Worm (Caenorhabditis elegans) whole organism, L1 larva: ENCODE results near the gene srxa-18.

Source experiments
- C16A3.4 ChIP-seq: fragments of 150-350 bp; optimal IDR thresholded peaks from 2 replicates; lab custom pipeline; 2014; ENCODE audit warnings: missing biosample characterization, missing genetic modification characterization
- C34B4.2 ChIP-seq: sonication (generic microtip); optimal IDR thresholded peaks from 2 replicates; lab custom pipeline; 2017; ENCODE audit warnings: mild to moderate bottlenecking, missing genetic modification characterization, missing compliant biosample characterization
- aha-1 ChIP-seq: fragments of 150-350 bp; optimal IDR thresholded peaks from 2 replicates; lab custom pipeline; 2014; ENCODE audit warnings: missing biosample characterization, missing genetic modification characterization
- ama-1 ChIP-seq: fragments of 150-350 bp; optimal IDR thresholded peaks from 2 replicates; lab custom pipeline; 2014
- blmp-1 ChIP-seq: fragments of 150-350 bp; optimal IDR thresholded peaks from 2 replicates; lab custom pipeline; 2014; ENCODE audit warnings: missing biosample characterization, missing genetic modification characterization
- ceh-82 ChIP-seq, 3 experiments: fragments of 150-350 bp in 1 of 3; sonication (generic microtip) in 2 of 3; optimal IDR thresholded peaks; 2 replicates each; lab custom pipeline; 2014 to 2017; ENCODE audit warnings: missing biosample characterization in 3 of 3, missing genetic modification characterization in 3 of 3
- dpl-1 ChIP-seq, 3 experiments: fragments of 150-350 bp in 2 of 3; sonication (generic microtip) in 1 of 3; optimal IDR thresholded peaks; 2 replicates each; lab custom pipeline; 2014 to 2017; ENCODE audit warnings: missing biosample characterization in 3 of 3, missing genetic modification characterization in 3 of 3, missing genetic modification reagents in 3 of 3
- dsc-1 ChIP-seq: sonication (generic microtip); optimal IDR thresholded peaks from 2 replicates; lab custom pipeline; 2016; ENCODE audit warnings: mild to moderate bottlenecking, missing genetic modification characterization, missing compliant biosample characterization
- efl-1 ChIP-seq, 4 experiments: fragments of 150-350 bp; optimal IDR thresholded peaks in 3 of 4; peaks in 1 of 4; 1 replicate in 1 of 4; 2 replicates in 3 of 4; lab custom pipeline; 2014; ENCODE audit warnings: missing biosample characterization in 2 of 4, missing genetic modification characterization in 2 of 4, missing genetic modification reagents in 2 of 4
- efl-3 ChIP-seq: fragments of 200-800 bp; sonication (Bioruptor generic); optimal IDR thresholded peaks from 2 replicates; lab custom pipeline; 2018; ENCODE audit warnings: mild to moderate bottlenecking, missing genetic modification characterization, missing compliant biosample characterization
- egl-13 ChIP-seq: sonication (generic microtip); optimal IDR thresholded peaks from 2 replicates; lab custom pipeline; 2016; ENCODE audit warnings: missing genotype, missing genetic modification reagents, missing genetic modification characterization, missing compliant biosample characterization
- elt-2 ChIP-seq: sonication (generic microtip); optimal IDR thresholded peaks from 2 replicates; lab custom pipeline; 2016; ENCODE audit warnings: missing genetic modification characterization, mild to moderate bottlenecking, inconsistent platforms, missing compliant biosample characterization, missing genetic modification reagents
- elt-3 ChIP-seq, 6 experiments: fragments of 150-350 bp in 1 of 6; sonication (generic microtip); optimal IDR thresholded peaks; 2 replicates each; lab custom pipeline; 2017 to 2018; ENCODE audit warnings: missing biosample characterization in 6 of 6, missing genetic modification characterization in 6 of 6, inconsistent platforms in 1 of 6
- fkh-4 ChIP-seq: sonication (generic microtip); optimal IDR thresholded peaks from 2 replicates; lab custom pipeline; 2016; ENCODE audit warnings: missing compliant biosample characterization, missing genetic modification characterization, borderline replicate concordance
- fos-1 ChIP-seq: fragments of 150-350 bp; optimal IDR thresholded peaks from 2 replicates; lab custom pipeline; 2014; ENCODE audit warnings: missing biosample characterization, missing genetic modification characterization
- isw-1 ChIP-seq: fragments of 200-800 bp; sonication (Bioruptor generic); IDR thresholded peaks from 2 replicates; pipeline ENCODE4 v1.3.6; 2022; ENCODE audit warnings: missing genetic modification characterization, missing compliant biosample characterization
- lin-14 ChIP-seq: fragments of 200-800 bp; sonication (Bioruptor generic); optimal IDR thresholded peaks from 2 replicates; lab custom pipeline; 2018; ENCODE audit warnings: mild to moderate bottlenecking, missing genetic modification characterization, moderate library complexity, missing compliant biosample characterization
- lin-15B ChIP-seq: fragments of 150-350 bp; sonication (generic microtip); optimal IDR thresholded peaks from 3 replicates; lab custom pipeline; 2014; ENCODE audit warnings: missing biosample characterization, missing genetic modification characterization
- lin-35 ChIP-seq, 2 experiments: fragments of 150-350 bp; optimal IDR thresholded peaks; 2 replicates each; lab custom pipeline; 2014; ENCODE audit warnings: missing biosample characterization in 2 of 2, missing genetic modification characterization in 2 of 2, missing genetic modification reagents in 2 of 2
- lin-39 ChIP-seq: fragments of 150-350 bp; optimal IDR thresholded peaks from 2 replicates; lab custom pipeline; 2014; ENCODE audit warnings: missing biosample characterization, missing genetic modification reagents, missing genetic modification characterization
- lir-3 ChIP-seq: sonication (generic microtip); optimal IDR thresholded peaks from 2 replicates; lab custom pipeline; 2016; ENCODE audit warnings: mild to moderate bottlenecking, missing genetic modification characterization, moderate library complexity, missing compliant biosample characterization; ENCODE audit not compliant: poor library complexity
- lsy-2 ChIP-seq, 2 experiments: fragments of 150-350 bp; optimal IDR thresholded peaks; 2 replicates each; lab custom pipeline; 2014; ENCODE audit warnings: missing biosample characterization in 2 of 2, missing genetic modification characterization in 2 of 2
- nhr-12 ChIP-seq: sonication (generic microtip); optimal IDR thresholded peaks from 2 replicates; lab custom pipeline; 2017; ENCODE audit warnings: missing biosample characterization, missing genetic modification characterization
- nhr-20 ChIP-seq: sonication (generic microtip); optimal IDR thresholded peaks from 2 replicates; lab custom pipeline; 2016; ENCODE audit warnings: mild to moderate bottlenecking, missing genetic modification characterization, missing compliant biosample characterization
- nhr-71 ChIP-seq: sonication (generic microtip); optimal IDR thresholded peaks from 2 replicates; lab custom pipeline; 2016; ENCODE audit warnings: mild to moderate bottlenecking, missing genetic modification characterization, moderate library complexity, missing compliant biosample characterization
- nhr-90 ChIP-seq: sonication (generic microtip); optimal IDR thresholded peaks from 2 replicates; lab custom pipeline; 2016; ENCODE audit warnings: mild to moderate bottlenecking, missing genetic modification characterization, missing compliant biosample characterization; ENCODE audit not compliant: poor library complexity
- pqm-1 ChIP-seq: sonication (generic microtip); optimal IDR thresholded peaks from 3 replicates; lab custom pipeline; 2017; ENCODE audit warnings: missing biosample characterization, missing genetic modification characterization
- rnt-1 ChIP-seq: sonication (generic microtip); optimal IDR thresholded peaks from 2 replicates; lab custom pipeline; 2016; ENCODE audit warnings: mild to moderate bottlenecking, missing genetic modification characterization, moderate library complexity, missing compliant biosample characterization
- skn-1 ChIP-seq: fragments of 150-350 bp; optimal IDR thresholded peaks from 2 replicates; lab custom pipeline; 2014; ENCODE audit warnings: missing biosample characterization, missing genetic modification characterization
- snpc-4 ChIP-seq: fragments of 150-350 bp; optimal IDR thresholded peaks from 2 replicates; lab custom pipeline; 2014; ENCODE audit warnings: missing biosample characterization, missing genetic modification characterization
- snu-23 ChIP-seq: sonication (generic microtip); optimal IDR thresholded peaks from 2 replicates; lab custom pipeline; 2016; ENCODE audit warnings: missing genetic modification characterization, missing compliant biosample characterization
- sup-37 ChIP-seq: fragments of 200-800 bp; sonication (Bioruptor generic); optimal IDR thresholded peaks from 2 replicates; lab custom pipeline; 2018; ENCODE audit warnings: mild to moderate bottlenecking, missing genetic modification characterization, missing compliant biosample characterization
- tbx-2 ChIP-seq: sonication (generic microtip); optimal IDR thresholded peaks from 2 replicates; lab custom pipeline; 2016; ENCODE audit warnings: missing genetic modification characterization, missing compliant biosample characterization
- tlp-1 ChIP-seq: fragments of 150-350 bp; optimal IDR thresholded peaks from 2 replicates; lab custom pipeline; 2014; ENCODE audit warnings: missing biosample characterization, missing genetic modification characterization
- unc-86 ChIP-seq: sonication (generic microtip); optimal IDR thresholded peaks from 2 replicates; lab custom pipeline; 2016; ENCODE audit warnings: missing genetic modification characterization, missing compliant biosample characterization
- vab-15 ChIP-seq: sonication (generic microtip); optimal IDR thresholded peaks from 2 replicates; lab custom pipeline; 2017; ENCODE audit warnings: missing genotype, mild to moderate bottlenecking, missing genetic modification characterization, missing compliant biosample characterization
- zag-1 ChIP-seq: fragments of 150-350 bp; optimal IDR thresholded peaks from 2 replicates; lab custom pipeline; 2014; ENCODE audit warnings: missing biosample characterization, missing genetic modification characterization

Gene srxa-18

DNA sequence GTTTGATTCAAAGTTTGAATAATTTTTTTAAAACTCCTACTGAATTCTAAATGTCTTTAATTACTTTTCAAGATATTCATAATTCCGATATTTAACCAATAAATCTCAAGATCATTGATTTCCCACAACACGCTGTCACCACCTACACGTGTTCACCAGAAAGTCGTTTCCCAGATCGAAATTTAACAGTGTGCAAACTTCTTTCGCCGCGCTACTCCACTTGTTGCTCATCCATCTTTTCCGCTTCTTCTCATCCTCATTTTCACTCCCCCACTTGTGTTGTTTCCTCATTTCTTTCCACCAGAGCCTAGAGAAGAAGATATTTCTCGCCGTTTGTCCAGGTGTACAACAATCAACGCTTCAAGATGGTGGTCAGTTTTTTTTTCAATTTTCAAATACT, 24.9 kb upstream of the srxa-18 start, which contains the start of gene C51E3.9:
C51E3.9 (plus strand) TSS at position 301 of the 400 bp plus-strand sequence.
- peak; percentile 40 for TF ChIP-seq rnt-1 (tag; lab: Kevin White, UChicago)
- peak; percentile 31 for TF ChIP-seq nhr-71
- no peak for TF ChIP-seq nhr-12 (tag; lab: Kevin White, UChicago)
- TF ChIP-seq dsc-1 (tag; lab: Kevin White, UChicago), result no peak
- TF ChIP-seq lin-14 (GFP tag; lab: Kevin White, UChicago), result peak; percentile 61
- TF ChIP-seq pqm-1 (tag; lab: Kevin White, UChicago), result no peak
- TF ChIP-seq fos-1 (tag; lab: Kevin White, UChicago), result no peak

- TF ChIP-seq nhr-71, result peak; percentile 3
- TF ChIP-seq skn-1 (tag; lab: Kevin White, UChicago), result peak; percentile 42
- TF ChIP-seq efl-1 (optimal IDR thresholded peaks at IDR 0.05; lab: Kevin White, UChicago), result peak; percentile 28 to 30
- TF ChIP-seq efl-1 (GFP tag; optimal IDR thresholded peaks at IDR 0.05 in 1 of 2; lab: Kevin White, UChicago), result peak; percentile 42 to 87
- TF ChIP-seq nhr-12 (tag; lab: Kevin White, UChicago), result no peak
- no peak for TF ChIP-seq vab-15 (tag; lab: Kevin White, UChicago)
- peak; percentile 61 for TF ChIP-seq snpc-4 (tag; lab: Kevin White, UChicago)
- peak; percentile 46 to 69 for TF ChIP-seq lin-35 (GFP tag; optimal IDR thresholded peaks at IDR 0.05; lab: Kevin White, UChicago)
- TF ChIP-seq isw-1 (GFP tag; lab: Robert Waterston, UW), result no peak
- TF ChIP-seq lin-39 (tag; lab: Kevin White, UChicago), result no peak
- no peak for TF ChIP-seq C34B4.2 (tag; lab: Kevin White, UChicago)
- no peak for TF ChIP-seq fkh-4 (tag; lab: Kevin White, UChicago)
- no peak for TF ChIP-seq unc-86
- TF ChIP-seq ama-1, result no peak
- TF ChIP-seq aha-1 (tag; lab: Kevin White, UChicago), result no peak
- peak; percentile 15 for TF ChIP-seq snu-23 (GFP tag; lab: Kevin White, UChicago)
- peak in 2 of 3 experiments; percentile 21 to 58 for TF ChIP-seq dpl-1 (GFP tag; optimal IDR thresholded peaks at IDR 0.05; lab: Kevin White, UChicago)
- peak; percentile 47 for TF ChIP-seq C16A3.4 (tag; lab: Kevin White, UChicago)
- TF ChIP-seq blmp-1 (tag; lab: Kevin White, UChicago), result peak; percentile 19
- no peak for TF ChIP-seq ceh-82 (tag; optimal IDR thresholded peaks at IDR 0.05; lab: Kevin White, UChicago)
- TF ChIP-seq lin-15B (tag; lab: Kevin White, UChicago), result peak; percentile 65
- no peak for TF ChIP-seq nhr-90 (tag; lab: Kevin White, UChicago)
- no peak for TF ChIP-seq lir-3 (tag; lab: Kevin White, UChicago)
- peak; percentile 21 to 65 for TF ChIP-seq lsy-2 (tag; optimal IDR thresholded peaks at IDR 0.05; lab: Kevin White, UChicago)
- peak in 1 of 6 experiments; percentile 8 for TF ChIP-seq elt-3 (tag; optimal IDR thresholded peaks at IDR 0.05; lab: Kevin White, UChicago)
- no peak for TF ChIP-seq tbx-2
- TF ChIP-seq zag-1 (tag; lab: Kevin White, UChicago), result no peak
- peak; percentile 4 for TF ChIP-seq nhr-20 (tag; lab: Kevin White, UChicago)
Observed at ce11 chrV:10134077-10134693, 13.4 kb upstream of the srxa-18 start, which contains the start of the genes C08B6.18, wdr-20 and C08B6.8. C08B6.18 (minus strand) TSS chrV:10134127. wdr-20 (minus strand) TSS chrV:10134158. C08B6.8 (plus strand) TSS chrV:10134643.

- no peak for TF ChIP-seq egl-13 (tag; lab: Kevin White, UChicago)
- no peak for TF ChIP-seq fkh-4 (tag; lab: Kevin White, UChicago)
- no peak for TF ChIP-seq efl-1 (optimal IDR thresholded peaks at IDR 0.05; lab: Kevin White, UChicago)
- TF ChIP-seq efl-1 (GFP tag; optimal IDR thresholded peaks at IDR 0.05 in 1 of 2; lab: Kevin White, UChicago), result no peak
- no peak for TF ChIP-seq lin-35 (GFP tag; optimal IDR thresholded peaks at IDR 0.05; lab: Kevin White, UChicago)
- no peak for TF ChIP-seq blmp-1 (tag; lab: Kevin White, UChicago)
Observed at ce11 chrV:10133277-10133676, 12.5 kb upstream of the srxa-18 start.

DNA sequence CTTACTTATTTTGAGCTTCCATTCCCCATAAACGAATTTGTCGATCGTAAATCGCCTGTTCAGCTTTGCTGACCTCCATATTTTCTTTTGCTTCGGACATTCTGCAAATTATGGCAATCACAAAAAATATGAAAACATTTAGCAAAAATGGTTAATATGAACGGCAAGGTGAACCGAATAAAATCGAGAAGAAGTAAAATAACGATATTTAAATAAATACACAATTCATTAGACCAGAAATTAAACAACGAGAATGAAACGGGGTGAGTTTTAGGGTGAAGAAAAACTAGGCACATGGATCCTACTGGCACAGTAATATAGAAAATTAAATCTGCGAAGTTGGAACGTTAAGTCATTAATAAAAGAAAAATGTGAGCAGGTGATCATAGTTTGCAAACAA, 9.4 kb upstream of the srxa-18 start, which contains the start of gene aos-1:
aos-1 (minus strand) TSS at position 101 of the 400 bp plus-strand sequence.
- TF ChIP-seq elt-2 (tag; lab: Kevin White, UChicago), result no peak
- no peak for TF ChIP-seq nhr-71
- no peak for TF ChIP-seq tlp-1
- no peak for TF ChIP-seq efl-3 (GFP tag; lab: Kevin White, UChicago)
- no peak for TF ChIP-seq fkh-4 (tag; lab: Kevin White, UChicago)
- no peak for TF ChIP-seq sup-37
- no peak for TF ChIP-seq blmp-1 (tag; lab: Kevin White, UChicago)
